Worm (Caenorhabditis elegans) whole organism, L4 larva: Measurements from ENCODE around the gene asp-6.

ENCODE experiments used
- D1046.2 ChIP-seq: fragments of 200-800 bp; sonication (Bioruptor generic); IDR thresholded peaks from 2 replicates; pipeline ENCODE4 v1.3.6; 2022; ENCODE audit warnings: missing genetic modification characterization, missing compliant biosample characterization
- F37D6.2 ChIP-seq: sonication (generic microtip); optimal IDR thresholded peaks from 2 replicates; lab custom pipeline; 2016; ENCODE audit warnings: mild to moderate bottlenecking, missing genetic modification characterization, missing compliant biosample characterization
- F44E2.7 ChIP-seq: fragments of 200-800 bp; sonication (Bioruptor generic); IDR thresholded peaks from 2 replicates; pipeline ENCODE4 v2.1.2; 2022; ENCODE audit warnings: missing genetic modification characterization, missing compliant biosample characterization
- T20F7.1 ChIP-seq: fragments of 200-800 bp; sonication (Bioruptor generic); optimal IDR thresholded peaks from 2 replicates; lab custom pipeline; 2018; ENCODE audit warnings: mild to moderate bottlenecking, missing genetic modification characterization, missing compliant biosample characterization
- Y48G9A.11 ChIP-seq: fragments of 200-800 bp; sonication (Bioruptor generic); IDR thresholded peaks from 2 replicates; pipeline ENCODE4 v1.3.6; 2022; ENCODE audit warnings: missing genetic modification reagents, missing genetic modification characterization, missing compliant biosample characterization
- ZK337.2 ChIP-seq: fragments of 200-800 bp; sonication (Bioruptor generic); IDR thresholded peaks from 2 replicates; pipeline ENCODE4 v1.3.6; 2022; ENCODE audit warnings: missing genetic modification reagents, missing genetic modification characterization, missing compliant biosample characterization
- ZK546.5 ChIP-seq, 2 experiments: sonication (generic microtip); optimal IDR thresholded peaks; 2 replicates each; lab custom pipeline; 2017; ENCODE audit warnings: missing biosample characterization in 2 of 2, missing genetic modification characterization in 2 of 2
- aha-1 ChIP-seq: fragments of 150-350 bp; peaks from one replicate; lab custom pipeline; 2014; ENCODE audit warnings: missing biosample characterization, missing genetic modification characterization
- ceh-32 ChIP-seq: sonication (generic microtip); optimal IDR thresholded peaks from 2 replicates; lab custom pipeline; 2016; ENCODE audit warnings: mild to moderate bottlenecking, missing genetic modification characterization, missing compliant biosample characterization; ENCODE audit not compliant: poor library complexity
- ces-1 ChIP-seq: fragments of 150-350 bp; sonication (generic microtip); optimal IDR thresholded peaks from 4 replicates; lab custom pipeline; 2014; ENCODE audit warnings: missing biosample characterization, missing genetic modification reagents, missing genetic modification characterization
- daf-16 ChIP-seq, 3 experiments: sonication (generic microtip); optimal IDR thresholded peaks; 2 replicates each; lab custom pipeline; 2016 to 2017; ENCODE audit warnings: missing genetic modification characterization in 3 of 3, missing genetic modification reagents in 3 of 3, mild to moderate bottlenecking in 2 of 3, missing compliant biosample characterization in 2 of 3, missing biosample characterization in 1 of 3, moderate library complexity in 1 of 3
- daf-19 ChIP-seq: fragments of 200-800 bp; sonication (Bioruptor generic); conservative IDR thresholded peaks from 2 replicates; pipeline ENCODE4 v1.3.6; 2022; ENCODE audit warnings: missing genetic modification characterization, missing compliant biosample characterization
- daf-8 ChIP-seq: fragments of 200-800 bp; sonication (Bioruptor generic); IDR thresholded peaks from 2 replicates; pipeline ENCODE4 v1.3.6; 2022; ENCODE audit warnings: missing genetic modification characterization, missing compliant biosample characterization
- dmd-9 ChIP-seq: fragments of 200-800 bp; sonication (Bioruptor generic); IDR thresholded peaks from 2 replicates; pipeline ENCODE4 v1.3.6; 2022; ENCODE audit warnings: missing genetic modification reagents, missing genetic modification characterization, missing compliant biosample characterization
- duxl-1 ChIP-seq: sonication (generic microtip); optimal IDR thresholded peaks from 2 replicates; lab custom pipeline; 2016; ENCODE audit warnings: mild to moderate bottlenecking, missing genetic modification characterization, moderate library complexity, missing compliant biosample characterization; ENCODE audit not compliant: poor library complexity
- dve-1 ChIP-seq: sonication (generic microtip); optimal IDR thresholded peaks from 2 replicates; lab custom pipeline; 2017; ENCODE audit warnings: antibody characterized with exemption, mild to moderate bottlenecking, missing genetic modification characterization, missing compliant biosample characterization; ENCODE audit not compliant: insufficient read depth
- egl-27 ChIP-seq: sonication (generic microtip); optimal IDR thresholded peaks from 3 replicates; lab custom pipeline; 2017; ENCODE audit warnings: missing biosample characterization, missing genetic modification reagents, missing genetic modification characterization
- gei-8 ChIP-seq: fragments of 200-800 bp; sonication (Bioruptor generic); optimal IDR thresholded peaks from 2 replicates; lab custom pipeline; 2018; ENCODE audit warnings: mild to moderate bottlenecking, missing genetic modification characterization, missing compliant biosample characterization
- hlh-11 ChIP-seq: fragments of 200-800 bp; sonication (Bioruptor generic); optimal IDR thresholded peaks from 2 replicates; lab custom pipeline; 2018; ENCODE audit warnings: mild to moderate bottlenecking, missing genetic modification characterization, missing compliant biosample characterization
- hmg-1.1 ChIP-seq: fragments of 200-800 bp; sonication (Bioruptor generic); IDR thresholded peaks from 2 replicates; pipeline ENCODE4 v1.3.6; 2022; ENCODE audit warnings: missing genetic modification reagents, missing genetic modification characterization, missing compliant biosample characterization
- lim-7 ChIP-seq: fragments of 200-800 bp; sonication (Bioruptor generic); IDR thresholded peaks from 2 replicates; pipeline ENCODE4 v1.3.6; 2022; ENCODE audit warnings: missing genetic modification characterization, missing compliant biosample characterization
- lin-1 ChIP-seq: fragments of 200-800 bp; sonication (Bioruptor generic); IDR thresholded peaks from 2 replicates; pipeline ENCODE4 v1.3.6; 2022; ENCODE audit warnings: missing genetic modification reagents, missing genetic modification characterization, missing compliant biosample characterization
- lin-38 ChIP-seq: fragments of 200-800 bp; sonication (Bioruptor generic); IDR thresholded peaks from 2 replicates; pipeline ENCODE4 v1.3.6; 2022; ENCODE audit warnings: missing genetic modification reagents, missing genetic modification characterization, missing compliant biosample characterization
- lin-39 ChIP-seq: fragments of 150-350 bp; optimal IDR thresholded peaks from 2 replicates; lab custom pipeline; 2014; ENCODE audit warnings: missing biosample characterization, missing genetic modification reagents, missing genetic modification characterization
- madf-9 ChIP-seq: fragments of 200-800 bp; sonication (Bioruptor generic); conservative IDR thresholded peaks from 2 replicates; pipeline ENCODE4 v1.3.6; 2022; ENCODE audit warnings: missing genetic modification reagents, missing genetic modification characterization, missing compliant biosample characterization
- mep-1 ChIP-seq: fragments of 150-350 bp; sonication (generic microtip); optimal IDR thresholded peaks from 3 replicates; lab custom pipeline; 2014; ENCODE audit warnings: missing biosample characterization, missing genetic modification characterization
- mxl-2 ChIP-seq: fragments of 200-800 bp; sonication (Bioruptor generic); conservative IDR thresholded peaks from 2 replicates; pipeline ENCODE4 v1.3.6; 2022; ENCODE audit warnings: missing genetic modification reagents, missing genetic modification characterization, missing compliant biosample characterization
- mxl-3 ChIP-seq: fragments of 200-800 bp; sonication (Bioruptor generic); optimal IDR thresholded peaks from 2 replicates; lab custom pipeline; 2018; ENCODE audit warnings: mild to moderate bottlenecking, missing genetic modification characterization, missing compliant biosample characterization
- nhr-10 ChIP-seq: fragments of 150-350 bp; optimal IDR thresholded peaks from 2 replicates; lab custom pipeline; 2014; ENCODE audit warnings: missing biosample characterization, missing genetic modification characterization
- nhr-102 ChIP-seq: sonication (generic microtip); optimal IDR thresholded peaks from 2 replicates; lab custom pipeline; 2016; ENCODE audit warnings: mild to moderate bottlenecking, missing genetic modification characterization, moderate library complexity, missing compliant biosample characterization
- nhr-237 ChIP-seq: sonication (generic microtip); optimal IDR thresholded peaks from 2 replicates; lab custom pipeline; 2017; ENCODE audit warnings: missing biosample characterization, missing genetic modification characterization
- nhr-28 ChIP-seq: fragments of 150-350 bp; optimal IDR thresholded peaks from 2 replicates; lab custom pipeline; 2014; ENCODE audit warnings: missing biosample characterization, missing genetic modification characterization
- nhr-42 ChIP-seq: fragments of 200-800 bp; sonication (Bioruptor generic); IDR thresholded peaks from 2 replicates; pipeline ENCODE4 v1.3.6; 2022; ENCODE audit warnings: missing genetic modification characterization, missing compliant biosample characterization
- nhr-6 ChIP-seq: fragments of 150-350 bp; optimal IDR thresholded peaks from 2 replicates; lab custom pipeline; 2014; ENCODE audit warnings: missing biosample characterization, missing genetic modification characterization
- nhr-76 ChIP-seq: fragments of 150-350 bp; optimal IDR thresholded peaks from 2 replicates; lab custom pipeline; 2014; ENCODE audit warnings: missing biosample characterization, missing genetic modification characterization
- nhr-77 ChIP-seq: fragments of 150-350 bp; optimal IDR thresholded peaks from 2 replicates; lab custom pipeline; 2014; ENCODE audit warnings: missing biosample characterization, missing genetic modification characterization
- pha-4 ChIP-seq, 2 experiments: fragments of 150-350 bp in 1 of 2; fragments of 200-800 bp in 1 of 2; sonication (Bioruptor generic) in 1 of 2; IDR thresholded peaks in 1 of 2; optimal IDR thresholded peaks in 1 of 2; 2 replicates each; pipeline versions ENCODE4 v1.3.6 to Lab custom; 2014 to 2022; ENCODE audit warnings: missing genetic modification characterization in 2 of 2, missing genetic modification reagents in 2 of 2, missing biosample characterization in 1 of 2, missing compliant biosample characterization in 1 of 2
- pqm-1 ChIP-seq: sonication (generic microtip); optimal IDR thresholded peaks from 2 replicates; lab custom pipeline; 2017; ENCODE audit warnings: missing biosample characterization, missing genetic modification characterization
- rbr-2 ChIP-seq: sonication (generic microtip); optimal IDR thresholded peaks from 2 replicates; lab custom pipeline; 2016; ENCODE audit warnings: missing genotype, missing genetic modification characterization, missing compliant biosample characterization
- saeg-2 ChIP-seq: fragments of 200-800 bp; sonication (Bioruptor generic); IDR thresholded peaks from 2 replicates; pipeline ENCODE4 v1.3.6; 2022; ENCODE audit warnings: missing genetic modification reagents, missing genetic modification characterization, missing compliant biosample characterization
- sdz-12 ChIP-seq: fragments of 200-800 bp; sonication (Bioruptor generic); optimal IDR thresholded peaks from 2 replicates; lab custom pipeline; 2018; ENCODE audit warnings: mild to moderate bottlenecking, missing genetic modification characterization, missing compliant biosample characterization
- set-16 ChIP-seq: fragments of 200-800 bp; sonication (Bioruptor generic); IDR thresholded peaks from 2 replicates; pipeline ENCODE4 v1.3.6; 2022; ENCODE audit warnings: missing genetic modification reagents, missing genetic modification characterization, missing compliant biosample characterization
- skn-1 ChIP-seq: fragments of 150-350 bp; optimal IDR thresholded peaks from 2 replicates; lab custom pipeline; 2014; ENCODE audit warnings: missing biosample characterization, missing genetic modification characterization
- spr-3 ChIP-seq: fragments of 200-800 bp; sonication (Bioruptor generic); optimal IDR thresholded peaks from 2 replicates; lab custom pipeline; 2018; ENCODE audit warnings: mild to moderate bottlenecking, missing genetic modification characterization, missing compliant biosample characterization
- unc-130 ChIP-seq: sonication (generic microtip); optimal IDR thresholded peaks from 2 replicates; lab custom pipeline; 2016; ENCODE audit warnings: missing genetic modification reagents, missing genetic modification characterization, missing compliant biosample characterization
- zag-1 ChIP-seq: fragments of 150-350 bp; optimal IDR thresholded peaks from 2 replicates; lab custom pipeline; 2014; ENCODE audit warnings: missing biosample characterization, missing genetic modification characterization
- zfp-2 ChIP-seq: sonication (generic microtip); optimal IDR thresholded peaks from 2 replicates; lab custom pipeline; 2016; ENCODE audit warnings: mild to moderate bottlenecking, missing genetic modification characterization, missing compliant biosample characterization
- zfp-3 ChIP-seq: fragments of 200-800 bp; sonication (Bioruptor generic); conservative IDR thresholded peaks from 2 replicates; pipeline ENCODE4 v1.3.6; 2022; ENCODE audit warnings: missing genetic modification reagents, missing genetic modification characterization, missing compliant biosample characterization
- zip-2 ChIP-seq: fragments of 150-350 bp; optimal IDR thresholded peaks from 2 replicates; lab custom pipeline; 2014; ENCODE audit warnings: missing biosample characterization, missing genetic modification characterization

asp-6 gene

DNA sequence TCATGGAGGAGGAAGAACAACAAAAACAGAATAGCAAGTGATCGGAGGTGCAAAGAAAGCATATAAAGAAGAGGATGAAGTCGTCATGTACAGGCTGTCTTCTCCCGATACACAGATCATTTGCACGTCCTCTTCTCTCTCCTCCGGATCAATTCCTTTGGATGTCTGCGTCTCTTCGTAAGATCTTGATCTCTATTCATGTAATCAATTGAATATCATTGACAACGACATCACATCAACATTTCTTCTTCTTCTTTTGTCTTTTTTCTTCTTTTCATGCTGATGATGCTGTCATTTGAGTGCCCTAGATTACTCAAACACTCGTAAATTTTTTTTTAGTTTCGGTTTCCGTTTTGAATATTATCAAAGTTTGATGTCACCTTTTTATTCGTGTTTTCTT lies 30.4 kb downstream of the asp-6 start, which contains the start of gene rol-3:
TSS of gene rol-3 (minus strand) at position 120 of the 400 bp plus-strand sequence.
- peak; percentile 42 for TF ChIP-seq hlh-11
- TF ChIP-seq F44E2.7 (GFP tag; lab: Robert Waterston, UW), result no peak
- TF ChIP-seq nhr-28, result peak; percentile 54

DNA sequence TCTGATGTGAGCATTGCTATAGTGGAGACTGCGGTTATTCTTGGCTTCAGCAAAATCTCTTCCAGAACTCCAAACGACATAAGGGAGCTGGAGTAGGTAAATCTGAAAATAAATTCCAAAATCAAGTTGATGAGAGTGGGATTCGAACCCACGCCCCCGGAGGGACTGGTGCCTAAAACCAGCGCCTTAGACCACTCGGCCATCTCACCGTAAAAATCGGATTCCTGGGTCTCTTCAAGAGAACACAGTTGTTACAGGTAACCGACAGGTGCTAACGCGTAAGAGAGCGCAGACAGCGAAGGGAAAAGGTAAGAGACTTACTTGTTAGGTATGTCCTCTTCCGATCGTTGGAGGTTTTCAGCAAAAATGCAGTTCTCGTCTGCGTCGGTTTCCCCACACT lies 33.4 kb downstream of the asp-6 start:
- TF ChIP-seq lin-1 (no peak), saeg-2 (GFP tag; lab: Robert Waterston, UW) (no peak), ces-1 (GFP tag; lab: Kevin White, UChicago) (no peak), daf-16 (GFP tag; optimal IDR thresholded peaks at IDR 0.05; lab: Kevin White, UChicago) (peak in 1 of 2 experiments; percentile 38), daf-16 (tag; optimal IDR thresholded peaks at IDR 0.05; lab: Kevin White, UChicago) (peak; percentile 45), rbr-2 (peak; percentile 26), Y48G9A.11 (GFP tag; lab: Robert Waterston, UW) (no peak; the same call in 1 of the 2 replicates), mep-1 (no peak), spr-3 (GFP tag; lab: Kevin White, UChicago) (no peak), aha-1 (tag; lab: Kevin White, UChicago) (no peak), egl-27 (tag; lab: Kevin White, UChicago) (no peak), lin-39 (no peak), nhr-10 (tag; lab: Kevin White, UChicago) (no peak), F37D6.2 (tag; lab: Kevin White, UChicago) (no peak), nhr-76 (tag; lab: Kevin White, UChicago) (no peak), lim-7 (GFP tag; lab: Robert Waterston, UW) (peak; percentile 70), D1046.2 (no peak), nhr-6 (tag; lab: Kevin White, UChicago) (no peak), zfp-3 (GFP tag; lab: Robert Waterston, UW) (no peak), ZK546.5 (tag; optimal IDR thresholded peaks at IDR 0.05; lab: Kevin White, UChicago) (no peak), T20F7.1 (GFP tag; lab: Kevin White, UChicago) (no peak), lin-38 (GFP tag; lab: Robert Waterston, UW) (no peak), unc-130 (GFP tag; lab: Kevin White, UChicago) (no peak), duxl-1 (no peak), nhr-237 (tag; lab: Kevin White, UChicago) (no peak), mxl-2 (GFP tag; lab: Robert Waterston, UW) (no peak; the same call in 1 of the 2 replicates), pha-4 (GFP tag; IDR thresholded peaks at IDR 0.05; lab: Robert Waterston, UW) (no peak), pha-4 (tag; optimal IDR thresholded peaks at IDR 0.05; lab: Kevin White, UChicago) (no peak), zfp-2 (tag; lab: Kevin White, UChicago) (peak; percentile 20), set-16 (GFP tag; lab: Robert Waterston, UW) (no peak), skn-1 (no peak), mxl-3 (GFP tag; lab: Kevin White, UChicago) (no peak), ZK337.2 (no peak), nhr-77 (tag; lab: Kevin White, UChicago) (no peak), madf-9 (GFP tag; lab: Robert Waterston, UW) (0 out of 2 replicates have a peak, but pooled peaks have one; percentile 24), pqm-1 (tag; lab: Kevin White, UChicago) (no peak), zip-2 (tag; lab: Kevin White, UChicago) (no peak), zag-1 (tag; lab: Kevin White, UChicago) (no peak), dmd-9 (GFP tag; lab: Robert Waterston, UW) (no peak), nhr-42 (GFP tag; lab: Robert Waterston, UW) (peak; percentile 39; the same call in 1 of the 2 replicates), daf-8 (GFP tag; lab: Robert Waterston, UW) (no peak), F44E2.7 (GFP tag; lab: Robert Waterston, UW) (no peak), daf-19 (no peak), sdz-12 (peak; percentile 2), ceh-32 (tag; lab: Kevin White, UChicago) (no peak), hmg-1.1 (GFP tag; lab: Robert Waterston, UW) (peak; percentile 55), dve-1 (tag; lab: Kevin White, UChicago) (peak; percentile 66), nhr-102 (tag; lab: Kevin White, UChicago) (peak; percentile 35), gei-8 (peak; percentile 18)
